Fruit fly (Drosophila melanogaster) whole organism, embryonic: ENCODE measurements around the gene CG31650.
A peak's percentile ranks its signal among the peaks of the same experiment; 100 is the strongest.

ENCODE experiments used
- B-H1 ChIP-seq: fragments of 200-800 bp; sonication (Bioruptor generic); IDR thresholded peaks from 3 replicates; pipeline ENCODE4 v1.3.6; 2022; ENCODE audit warnings: missing biosample characterization, missing genetic modification characterization
- CG12104 ChIP-seq: fragments of 200-800 bp; sonication (Bioruptor generic); optimal IDR thresholded peaks from 3 replicates; lab custom pipeline; 2016; ENCODE audit warnings: missing biosample characterization, missing genetic modification characterization
- CG12942 ChIP-seq: fragments of 200-800 bp; sonication (Bioruptor generic); optimal IDR thresholded peaks from 3 replicates; lab custom pipeline; 2016; ENCODE audit warnings: missing biosample characterization, missing genetic modification characterization
- CG1647 ChIP-seq: fragments of 200-800 bp; sonication (Bioruptor generic); optimal IDR thresholded peaks from 3 replicates; lab custom pipeline; 2016; ENCODE audit warnings: missing biosample characterization, missing genetic modification characterization
- CG17361 ChIP-seq: fragments of 200-800 bp; sonication (Bioruptor generic); IDR thresholded peaks from 3 replicates; pipeline ENCODE4 v1.3.6; 2022; ENCODE audit warnings: missing biosample characterization, missing genetic modification characterization
- CG17385 ChIP-seq: fragments of 200-800 bp; sonication (Bioruptor generic); optimal IDR thresholded peaks from 3 replicates; lab custom pipeline; 2018; ENCODE audit warnings: missing biosample characterization, mild to moderate bottlenecking, missing genetic modification characterization
- CG18619 ChIP-seq: fragments of 200-800 bp; sonication (Bioruptor generic); optimal IDR thresholded peaks from 3 replicates; lab custom pipeline; 2017; ENCODE audit warnings: missing biosample characterization, mild to moderate bottlenecking, missing genetic modification characterization
- CG2129 ChIP-seq: fragments of 200-800 bp; sonication (Bioruptor generic); IDR thresholded peaks from 2 replicates; pipeline ENCODE4 v1.3.6; 2022; ENCODE audit warnings: missing biosample characterization, missing genetic modification characterization; ENCODE audit not compliant: partially characterized antibody
- CG2889 ChIP-seq: fragments of 200-800 bp; sonication (Bioruptor generic); IDR thresholded peaks from 3 replicates; pipeline ENCODE4 v1.3.6; 2022; ENCODE audit warnings: missing biosample characterization, missing genetic modification characterization
- CG31388 ChIP-seq: fragments of 200-800 bp; sonication (Bioruptor generic); optimal IDR thresholded peaks from 2 replicates; lab custom pipeline; 2016; ENCODE audit warnings: missing biosample characterization, missing genetic modification characterization
- CG33213 ChIP-seq: fragments of 200-800 bp; sonication (Bioruptor generic); optimal IDR thresholded peaks from 3 replicates; lab custom pipeline; 2016; ENCODE audit warnings: missing biosample characterization, missing genetic modification characterization
- CG33557 ChIP-seq: fragments of 200-800 bp; sonication (Bioruptor generic); optimal IDR thresholded peaks from 2 replicates; lab custom pipeline; 2019; ENCODE audit warnings: missing biosample characterization, mild to moderate bottlenecking, missing genetic modification characterization, moderate library complexity
- CG3838 ChIP-seq: fragments of 200-800 bp; sonication (Bioruptor generic); optimal IDR thresholded peaks from 3 replicates; lab custom pipeline; 2016; ENCODE audit warnings: missing biosample characterization, missing genetic modification characterization
- CG8089 ChIP-seq: fragments of 200-800 bp; sonication (Bioruptor generic); optimal IDR thresholded peaks from 3 replicates; lab custom pipeline; 2016; ENCODE audit warnings: missing biosample characterization, missing genetic modification characterization
- CG8388 ChIP-seq: fragments of 200-800 bp; sonication (Bioruptor generic); optimal IDR thresholded peaks from 2 replicates; lab custom pipeline; 2019; ENCODE audit warnings: missing biosample characterization, mild to moderate bottlenecking, missing genetic modification characterization, moderate library complexity
- Doc3 ChIP-seq: fragments of 200-800 bp; sonication (Bioruptor generic); IDR thresholded peaks from 3 replicates; pipeline ENCODE4 v1.3.6; 2022; ENCODE audit warnings: missing biosample characterization, missing genetic modification characterization; ENCODE audit not compliant: partially characterized antibody
- Dref ChIP-seq: fragments of 200-800 bp; sonication (Bioruptor generic); IDR thresholded peaks from 2 replicates; pipeline ENCODE4 v1.3.6; 2022; ENCODE audit warnings: missing biosample characterization, missing genetic modification characterization
- HmgD ChIP-seq: fragments of 200-800 bp; sonication (Bioruptor generic); optimal IDR thresholded peaks from 3 replicates; lab custom pipeline; 2016; ENCODE audit warnings: missing biosample characterization, missing genetic modification characterization
- Hmr ChIP-seq: fragments of 200-800 bp; sonication (Bioruptor generic); optimal IDR thresholded peaks from 3 replicates; lab custom pipeline; 2017; ENCODE audit warnings: mild to moderate bottlenecking, missing biosample characterization, missing genetic modification reagents, missing genetic modification characterization
- Ssrp ChIP-seq: fragments of 200-800 bp; sonication (Bioruptor generic); optimal IDR thresholded peaks from 2 replicates; lab custom pipeline; 2018; ENCODE audit warnings: missing biosample characterization, mild to moderate bottlenecking, missing genetic modification characterization, moderate library complexity
- Stat92E ChIP-seq, 3 experiments: fragments of >200 bp in 2 of 3; fragments of 200-800 bp in 1 of 3; sonication (Bioruptor generic) in 1 of 3; optimal IDR thresholded peaks; 2 replicates each; lab custom pipeline; 2017 to 2019; ENCODE audit warnings: missing biosample characterization in 3 of 3, missing genetic modification characterization in 3 of 3, mild to moderate bottlenecking in 1 of 3, moderate library complexity in 1 of 3
- Trl ChIP-seq, 3 experiments: fragments of >200 bp in 2 of 3; fragments of 200-800 bp in 1 of 3; sonication (Bioruptor generic) in 1 of 3; optimal IDR thresholded peaks; 2 replicates in 1 of 3; 3 replicates in 2 of 3; lab custom pipeline; 2016 to 2017; ENCODE audit warnings: missing biosample characterization in 1 of 3, missing genetic modification characterization in 1 of 3
- al ChIP-seq: fragments of 200-800 bp; sonication (Bioruptor generic); IDR thresholded peaks from 2 replicates; pipeline ENCODE4 v1.3.6; 2022; ENCODE audit warnings: missing biosample characterization, missing genetic modification characterization
- aop ChIP-seq: fragments of 200-800 bp; sonication (Bioruptor generic); IDR thresholded peaks from 2 replicates; pipeline ENCODE4 v1.3.6; 2022; ENCODE audit warnings: missing biosample characterization, missing genetic modification characterization
- ase ChIP-seq: fragments of 200-800 bp; sonication (Bioruptor generic); IDR thresholded peaks from 3 replicates; pipeline ENCODE4 v1.3.6; 2022; ENCODE audit warnings: missing biosample characterization, missing genetic modification characterization
- cad ChIP-seq: fragments of >200 bp; optimal IDR thresholded peaks from 2 replicates; lab custom pipeline; 2017; ENCODE audit warnings: missing biosample characterization, missing genetic modification characterization
- danr ChIP-seq: fragments of 200-800 bp; sonication (Bioruptor generic); IDR thresholded peaks from 2 replicates; pipeline ENCODE4 v1.3.6; 2022; ENCODE audit warnings: missing biosample characterization, missing genetic modification characterization
- dmrt99B ChIP-seq: fragments of 200-800 bp; sonication (Bioruptor generic); optimal IDR thresholded peaks from 2 replicates; lab custom pipeline; 2018; ENCODE audit warnings: missing biosample characterization, mild to moderate bottlenecking, missing genetic modification characterization, moderate library complexity
- emc ChIP-seq: fragments of 200-800 bp; sonication (Bioruptor generic); optimal IDR thresholded peaks from 2 replicates; lab custom pipeline; 2016; ENCODE audit warnings: missing biosample characterization, missing genetic modification characterization
- fd64A ChIP-seq: fragments of 200-800 bp; sonication (Bioruptor generic); optimal IDR thresholded peaks from 3 replicates; lab custom pipeline; 2018; ENCODE audit warnings: missing biosample characterization, mild to moderate bottlenecking, missing genetic modification characterization
- fu2 ChIP-seq: fragments of 200-800 bp; sonication (Bioruptor generic); optimal IDR thresholded peaks from 2 replicates; lab custom pipeline; 2016; ENCODE audit warnings: missing biosample characterization, missing genetic modification characterization
- gsb-n ChIP-seq: fragments of 200-800 bp; sonication (Bioruptor generic); optimal IDR thresholded peaks from 3 replicates; lab custom pipeline; 2018; ENCODE audit warnings: missing biosample characterization, mild to moderate bottlenecking, missing genetic modification characterization
- hbn ChIP-seq: fragments of 200-800 bp; sonication (Bioruptor generic); IDR thresholded peaks from 2 replicates; pipeline ENCODE4 v1.3.6; 2022; ENCODE audit warnings: missing biosample characterization, missing genetic modification characterization; ENCODE audit not compliant: partially characterized antibody
- her ChIP-seq: fragments of 200-800 bp; sonication (Bioruptor generic); optimal IDR thresholded peaks from 2 replicates; lab custom pipeline; 2016; ENCODE audit warnings: missing biosample characterization, missing genetic modification characterization
- jigr1 ChIP-seq: fragments of 200-800 bp; sonication (Bioruptor generic); IDR thresholded peaks from 3 replicates; pipeline ENCODE4 v1.3.6; 2022; ENCODE audit warnings: missing biosample characterization, missing genetic modification characterization
- lab ChIP-seq: fragments of 200-800 bp; sonication (Bioruptor generic); optimal IDR thresholded peaks from 3 replicates; lab custom pipeline; 2017; ENCODE audit warnings: missing biosample characterization, missing genetic modification characterization, mild to moderate bottlenecking, moderate library complexity, missing genetic modification reagents
- mld ChIP-seq: fragments of 200-800 bp; sonication (Bioruptor generic); IDR thresholded peaks from 3 replicates; pipeline ENCODE4 v1.3.6; 2022; ENCODE audit warnings: missing biosample characterization, missing genetic modification characterization; ENCODE audit not compliant: partially characterized antibody
- nerfin-1 ChIP-seq: fragments of 200-800 bp; sonication (Bioruptor generic); optimal IDR thresholded peaks from 3 replicates; lab custom pipeline; 2019; ENCODE audit warnings: missing biosample characterization, mild to moderate bottlenecking, missing genetic modification characterization, moderate library complexity
- onecut ChIP-seq: fragments of 200-800 bp; sonication (Bioruptor generic); IDR thresholded peaks from 2 replicates; pipeline ENCODE4 v1.3.6; 2022; ENCODE audit warnings: missing biosample characterization, missing genetic modification characterization
- otp ChIP-seq: fragments of 200-800 bp; sonication (Bioruptor generic); IDR thresholded peaks from 3 replicates; pipeline ENCODE4, ENCODE4 v1.3.6; 2022; ENCODE audit warnings: missing biosample characterization, missing genetic modification characterization
- pros ChIP-seq: fragments of 200-800 bp; sonication (Bioruptor generic); optimal IDR thresholded peaks from 3 replicates; lab custom pipeline; 2019; ENCODE audit warnings: missing biosample characterization, mild to moderate bottlenecking, missing genetic modification characterization, moderate library complexity
- psq ChIP-seq: fragments of 200-800 bp; sonication (Bioruptor generic); optimal IDR thresholded peaks from 2 replicates; lab custom pipeline; 2017; ENCODE audit warnings: missing biosample characterization, missing genetic modification characterization
- salm ChIP-seq: fragments of 200-800 bp; sonication (Bioruptor generic); optimal IDR thresholded peaks from 2 replicates; lab custom pipeline; 2018; ENCODE audit warnings: missing biosample characterization, mild to moderate bottlenecking, missing genetic modification characterization
- sens-2 ChIP-seq: fragments of 200-800 bp; sonication (Bioruptor generic); IDR thresholded peaks from 2 replicates; pipeline ENCODE4 v1.3.6; 2022; ENCODE audit warnings: missing biosample characterization, missing genetic modification characterization
- shn ChIP-seq: fragments of 200-800 bp; sonication (Bioruptor generic); optimal IDR thresholded peaks from 3 replicates; lab custom pipeline; 2016; ENCODE audit warnings: missing biosample characterization, missing genetic modification characterization
- so ChIP-seq: fragments of 200-800 bp; sonication (Bioruptor generic); IDR thresholded peaks from 3 replicates; pipeline ENCODE4 v1.3.6; 2022; ENCODE audit warnings: missing biosample characterization, missing genetic modification characterization
- tgo ChIP-seq: fragments of 200-800 bp; sonication (Bioruptor generic); IDR thresholded peaks from 3 replicates; pipeline ENCODE4 v1.3.6; 2022; ENCODE audit warnings: missing biosample characterization, missing genetic modification characterization
- trh ChIP-seq: fragments of 200-800 bp; sonication (Bioruptor generic); optimal IDR thresholded peaks from 2 replicates; lab custom pipeline; 2016; ENCODE audit warnings: missing biosample characterization, missing genetic modification characterization

The CG31650 gene

DNA sequence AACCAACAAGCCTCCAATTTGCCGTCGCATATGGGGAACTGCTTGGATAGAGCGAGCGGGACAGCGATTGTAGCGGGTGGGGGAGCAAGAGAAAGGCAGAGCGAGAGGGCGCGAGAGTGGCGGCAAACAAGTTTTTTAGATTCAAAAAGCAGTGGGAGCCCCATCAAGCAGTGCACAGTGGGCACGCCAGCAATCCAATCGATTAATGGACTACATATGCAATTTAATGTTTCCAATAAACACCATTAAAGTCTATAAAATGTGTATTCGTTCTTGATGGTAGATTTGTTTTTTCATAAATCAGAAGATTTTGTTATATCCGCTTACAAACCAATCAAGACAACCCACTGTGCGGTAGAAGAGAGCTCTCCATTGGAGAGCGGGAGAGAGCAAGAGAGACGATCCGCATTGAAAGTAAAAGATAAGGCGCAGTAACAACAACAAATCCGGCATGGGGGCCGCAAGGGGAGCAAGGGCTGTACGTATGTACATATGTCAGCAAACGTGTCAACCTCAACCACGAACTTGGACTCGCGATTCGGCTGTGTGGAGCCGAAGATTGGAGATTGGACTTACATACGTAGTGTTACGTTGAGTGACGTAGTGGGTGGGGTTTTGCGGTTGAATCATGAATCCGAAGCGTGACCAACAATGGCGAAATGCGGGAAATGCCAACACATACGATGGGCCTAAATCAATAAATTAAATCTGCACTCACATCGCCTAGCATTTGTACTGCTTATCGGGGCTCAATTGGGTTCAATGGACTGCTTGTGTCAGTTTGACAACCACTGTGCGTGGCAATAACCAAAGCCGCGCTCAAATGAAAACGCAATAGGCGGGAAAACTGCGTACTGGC is 46.9 kb downstream of the CG31650 start (continued):
- TF ChIP-seq CG1647 (GFP tag; lab: Kevin White, UChicago) (peak; percentile 99), CG12942 (GFP tag; lab: Kevin White, UChicago) (peak; percentile 99), sens-2 (GFP tag; lab: Robert Waterston, UW) (peak; percentile 99), mld (GFP tag; lab: Robert Waterston, UW) (0 out of 3 replicates have a peak, but pooled peaks have one; percentile 25), tgo (GFP tag; lab: Robert Waterston, UW) (peak; percentile 99), CG2129 (GFP tag; lab: Robert Waterston, UW) (no peak), gsb-n (tag; lab: Kevin White, UChicago) (peak; percentile 99), CG8089 (GFP tag; lab: Kevin White, UChicago) (peak; percentile 99), CG17385 (GFP tag; lab: Kevin White, UChicago) (peak; percentile 96), Dref (no peak; the same call in 1 of the 2 replicates), Hmr (GFP tag; lab: Kevin White, UChicago) (peak; percentile 98), B-H1 (peak; percentile 99), CG33213 (peak; percentile 99), ase (GFP tag; lab: Robert Waterston, UW) (peak; percentile 100), al (peak; percentile 99), cad (GFP tag; lab: Kevin White, UChicago) (peak; percentile 60), CG31388 (peak; percentile 98), salm (tag; lab: Kevin White, UChicago) (peak; percentile 98), emc (GFP tag; lab: Kevin White, UChicago) (peak; percentile 97), jigr1 (GFP tag; lab: Robert Waterston, UW) (peak; percentile 99), shn (GFP tag; lab: Kevin White, UChicago) (peak; percentile 100), otp (GFP tag; lab: Robert Waterston, UW) (peak; percentile 99), Trl (optimal IDR thresholded peaks at IDR 0.05; lab: Kevin White, UChicago) (peak; percentile 91 to 94), Trl (GFP tag; optimal IDR thresholded peaks at IDR 0.05; lab: Kevin White, UChicago) (peak; percentile 99), aop (peak; percentile 96), CG18619 (GFP tag; lab: Kevin White, UChicago) (peak; percentile 98), CG8388 (GFP tag; lab: Kevin White, UChicago) (peak; percentile 98), hbn (peak; percentile 15; the same call in 1 of the 2 replicates), HmgD (GFP tag; lab: Kevin White, UChicago) (peak; percentile 99), psq (GFP tag; lab: Kevin White, UChicago) (peak; percentile 95), danr (GFP tag; lab: Robert Waterston, UW) (peak; percentile 99), Doc3 (GFP tag; lab: Robert Waterston, UW) (no peak; the same call in 2 of the 3 replicates), CG3838 (GFP tag; lab: Kevin White, UChicago) (peak; percentile 96), fu2 (peak; percentile 99), trh (GFP tag; lab: Kevin White, UChicago) (peak; percentile 98), her (peak; percentile 97), lab (GFP tag; lab: Kevin White, UChicago) (peak; percentile 99), so (GFP tag; lab: Robert Waterston, UW) (peak; percentile 99), CG33557 (GFP tag; lab: Kevin White, UChicago) (peak; percentile 98), fd64A (GFP tag; lab: Kevin White, UChicago) (peak; percentile 98), CG17361 (GFP tag; lab: Robert Waterston, UW) (peak; percentile 99), onecut (GFP tag; lab: Robert Waterston, UW) (peak; percentile 97), nerfin-1 (peak; percentile 97), dmrt99B (peak; percentile 99), Ssrp (peak; percentile 99), CG2889 (GFP tag; lab: Robert Waterston, UW) (peak; percentile 99), CG12104 (GFP tag; lab: Kevin White, UChicago) (peak; percentile 98), pros (peak; percentile 79), Stat92E (GFP tag; optimal IDR thresholded peaks at IDR 0.05; lab: Kevin White, UChicago) (peak in 1 of 3 experiments; percentile 95)
